Worm (Caenorhabditis elegans) whole organism, L1 larva: ENCODE measurements around the gene ung-1.

Source experiments
- egl-27 ChIP-seq, 2 experiments: fragments of 150-350 bp in 1 of 2; sonication (generic microtip); optimal IDR thresholded peaks; 3 replicates each; lab custom pipeline; 2017 to 2018; ENCODE audit warnings: missing biosample characterization in 2 of 2, missing genetic modification characterization in 2 of 2, missing genetic modification reagents in 2 of 2
- isw-1 ChIP-seq: fragments of 200-800 bp; sonication (Bioruptor generic); IDR thresholded peaks from 2 replicates; pipeline ENCODE4 v1.3.6; 2022; ENCODE audit warnings: missing genetic modification characterization, missing compliant biosample characterization
- lin-15B ChIP-seq: fragments of 150-350 bp; sonication (generic microtip); optimal IDR thresholded peaks from 3 replicates; lab custom pipeline; 2014; ENCODE audit warnings: missing biosample characterization, missing genetic modification characterization
- nhr-237 ChIP-seq: fragments of 150-350 bp; optimal IDR thresholded peaks from 2 replicates; lab custom pipeline; 2014; ENCODE audit warnings: missing biosample characterization, missing genetic modification characterization
- nhr-85 ChIP-seq: sonication (generic microtip); peaks from one replicate; lab custom pipeline; 2016; ENCODE audit warnings: missing genetic modification characterization, inconsistent platforms, missing compliant biosample characterization
- rnt-1 ChIP-seq: sonication (generic microtip); optimal IDR thresholded peaks from 2 replicates; lab custom pipeline; 2016; ENCODE audit warnings: mild to moderate bottlenecking, missing genetic modification characterization, moderate library complexity, missing compliant biosample characterization
- skn-1 ChIP-seq: fragments of 150-350 bp; optimal IDR thresholded peaks from 2 replicates; lab custom pipeline; 2014; ENCODE audit warnings: missing biosample characterization, missing genetic modification characterization
- tbx-2 ChIP-seq: sonication (generic microtip); optimal IDR thresholded peaks from 2 replicates; lab custom pipeline; 2016; ENCODE audit warnings: missing genetic modification characterization, missing compliant biosample characterization
- zag-1 ChIP-seq: fragments of 150-350 bp; optimal IDR thresholded peaks from 2 replicates; lab custom pipeline; 2014; ENCODE audit warnings: missing biosample characterization, missing genetic modification characterization

DNA sequence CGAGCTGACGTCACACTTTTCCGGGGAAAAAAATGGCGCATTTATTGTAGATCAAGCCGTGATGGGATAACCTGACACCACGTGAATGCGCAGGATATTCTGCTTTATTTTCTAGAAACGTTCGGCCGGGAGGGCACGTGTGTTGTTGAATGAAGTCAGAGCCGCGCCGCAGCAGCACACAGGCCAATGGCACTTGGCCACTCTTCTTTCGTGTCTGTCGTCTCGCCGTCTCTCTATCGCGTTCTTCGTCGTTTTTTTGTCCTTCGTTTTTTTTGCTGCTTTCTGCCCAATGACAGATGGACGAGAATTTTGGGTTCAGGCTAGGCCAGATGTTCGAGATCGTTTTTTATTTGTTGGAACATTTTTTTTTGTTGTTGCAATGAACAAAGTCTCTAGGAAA is 7.6 kb upstream of the ung-1 start:
- TF ChIP-seq rnt-1 (tag; lab: Kevin White, UChicago) (no peak), nhr-237 (no peak), zag-1 (tag; lab: Kevin White, UChicago) (no peak), isw-1 (GFP tag; lab: Robert Waterston, UW) (no peak), skn-1 (tag; lab: Kevin White, UChicago) (peak; percentile 23), tbx-2 (no peak), egl-27 (tag; optimal IDR thresholded peaks at IDR 0.05; lab: Kevin White, UChicago) (no peak), lin-15B (tag; lab: Kevin White, UChicago) (peak; percentile 44), nhr-85 (tag; lab: Kevin White, UChicago) (peak; percentile 26)
